Worm (Caenorhabditis elegans): ENCODE measurements around the gene F19G12.4.
A peak's percentile ranks its signal among the peaks of the same experiment; 100 is the strongest.

F19G12.4 gene

ce11 chrX:1454385-1454784 is 37.3 kb downstream of the F19G12.4 start (continued):
- TF ChIP-seq aha-1 (tag) (peak; percentile 99), pqm-1 (tag; optimal IDR thresholded peaks at IDR 0.05) (peak; percentile 28), dmd-9 (GFP tag; IDR thresholded peaks at IDR 0.05) (peak; percentile 80), F44E2.7 (GFP tag; IDR thresholded peaks at IDR 0.05) (no peak), spr-1 (tag; optimal IDR thresholded peaks at IDR 0.05) (peak; percentile 79), mdl-1 (tag; optimal IDR thresholded peaks at IDR 0.05) (peak; percentile 84 to 95), unc-39 (tag; optimal IDR thresholded peaks at IDR 0.05) (no peak), nhr-10 (tag; optimal IDR thresholded peaks at IDR 0.05) (peak; percentile 80), nhr-111 (GFP tag; optimal IDR thresholded peaks at IDR 0.05) (no peak), set-16 (GFP tag; IDR thresholded peaks at IDR 0.05) (peak; percentile 94), snpc-4 (tag; optimal IDR thresholded peaks at IDR 0.05) (peak; percentile 28), hlh-11 (tag; optimal IDR thresholded peaks at IDR 0.05) (peak; percentile 99)

- TF ChIP-seq pqm-1 (tag; optimal IDR thresholded peaks at IDR 0.05) (peak; percentile 25), F26F4.8 (GFP tag; conservative IDR thresholded peaks at IDR 0.05) (no peak), nhr-77 (tag; optimal IDR thresholded peaks at IDR 0.05) (peak; percentile 57), dmd-6 (GFP tag; IDR thresholded peaks at IDR 0.05) (peak; percentile 51), pha-4 (GFP tag; IDR thresholded peaks at IDR 0.05) (no peak), pha-4 (tag; optimal IDR thresholded peaks at IDR 0.05) (peak; percentile 98), hif-1 (tag; optimal IDR thresholded peaks at IDR 0.05) (peak in 1 of 2 experiments; percentile 36), nhr-111 (GFP tag; optimal IDR thresholded peaks at IDR 0.05) (no peak), nhr-237 (tag; optimal IDR thresholded peaks at IDR 0.05) (no peak), nhr-41 (GFP tag; IDR thresholded peaks at IDR 0.05) (no peak), F37D6.2 (tag; optimal IDR thresholded peaks at IDR 0.05) (no peak), lin-13 (GFP tag; optimal IDR thresholded peaks at IDR 0.05) (peak; percentile 49), nhr-25 (tag; optimal IDR thresholded peaks at IDR 0.05; ENCODE audit: borderline replicate concordance, insufficient read depth) (peak; percentile 45), nhr-6 (tag; optimal IDR thresholded peaks at IDR 0.05) (peak; percentile 26), Y75B8A.6 (GFP tag; IDR thresholded peaks at IDR 0.05) (no peak), T26A8.4 (GFP tag; IDR thresholded peaks at IDR 0.05) (no peak), duxl-1 (tag; optimal IDR thresholded peaks at IDR 0.05; ENCODE audit: poor library complexity) (no peak), lin-15B (tag; optimal IDR thresholded peaks at IDR 0.05) (no peak), nhr-42 (GFP tag; IDR thresholded peaks at IDR 0.05) (no peak), lin-39 (tag; optimal IDR thresholded peaks at IDR 0.05) (no peak), hlh-11 (tag; optimal IDR thresholded peaks at IDR 0.05) (peak; percentile 86), lsy-2 (tag; optimal IDR thresholded peaks at IDR 0.05) (peak; percentile 39 to 62), nhr-48 (tag; optimal IDR thresholded peaks at IDR 0.05) (peak; percentile 44), mep-1 (tag; optimal IDR thresholded peaks at IDR 0.05) (peak; percentile 68), snpc-4 (tag; optimal IDR thresholded peaks at IDR 0.05) (no peak), nhr-28 (tag; optimal IDR thresholded peaks at IDR 0.05) (peak; percentile 65), unc-130 (GFP tag; optimal IDR thresholded peaks at IDR 0.05) (no peak), spr-3 (GFP tag; optimal IDR thresholded peaks at IDR 0.05) (no peak), attf-4 (tag; optimal IDR thresholded peaks at IDR 0.05) (no peak), set-16 (GFP tag; IDR thresholded peaks at IDR 0.05) (no peak), vab-7 (GFP tag; IDR thresholded peaks at IDR 0.05) (no peak), unc-62 (GFP tag; optimal IDR thresholded peaks at IDR 0.05 in 1 of 2) (peak in 1 of 2 experiments; percentile 90), unc-62 (tag; optimal IDR thresholded peaks at IDR 0.05) (no peak), nhr-102 (tag; optimal IDR thresholded peaks at IDR 0.05) (no peak), F44E2.7 (GFP tag; IDR thresholded peaks at IDR 0.05) (no peak), daf-19 (GFP tag; conservative IDR thresholded peaks at IDR 0.05) (no peak), daf-8 (GFP tag; IDR thresholded peaks at IDR 0.05) (no peak), ceh-62 (tag; optimal IDR thresholded peaks at IDR 0.05) (no peak), gei-8 (GFP tag; optimal IDR thresholded peaks at IDR 0.05) (no peak), zag-1 (tag; optimal IDR thresholded peaks at IDR 0.05) (no peak), nhr-11 (tag; optimal IDR thresholded peaks at IDR 0.05) (peak; percentile 40), skn-1 (tag; optimal IDR thresholded peaks at IDR 0.05) (no peak), ztf-7 (tag; optimal IDR thresholded peaks at IDR 0.05) (no peak)
These were observed 39.4 kb downstream of the F19G12.4 start for ce11 chrX:1456350-1457080.
